Worm (Caenorhabditis elegans): ENCODE measurements around the gene F08H9.2.

The F08H9.2 gene

DNA sequence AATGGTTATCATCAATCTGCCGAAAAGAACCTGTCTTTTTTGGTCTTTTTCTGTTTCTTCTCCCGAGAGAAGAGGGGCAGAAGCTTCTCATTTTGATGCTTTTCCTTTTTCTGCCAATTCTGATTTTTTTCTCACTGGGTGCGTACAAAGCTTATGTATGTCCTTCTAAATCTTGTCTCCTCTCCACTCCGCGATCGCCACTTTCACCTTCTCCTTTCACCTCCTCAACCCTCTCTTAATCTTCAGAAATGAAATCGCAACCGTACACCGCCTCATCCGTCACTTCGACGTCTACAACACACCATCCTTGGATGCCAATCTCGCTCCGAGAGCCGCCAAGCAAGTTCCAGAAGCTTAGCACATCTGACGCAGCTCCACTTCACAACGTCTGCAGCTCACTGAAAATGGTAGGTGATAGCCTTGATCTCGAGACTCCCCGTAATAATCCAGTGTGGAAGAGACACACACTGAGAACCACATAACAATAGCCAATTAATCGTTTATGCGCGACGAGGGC lies 47.6 kb downstream of the F08H9.2 start, which contains the start of gene R02D5.1:
Gene R02D5.1, plus strand, starts transcription at position 245 of the 517 bp plus-strand sequence.
- no peak for TF ChIP-seq nhr-237 (tag; optimal IDR thresholded peaks at IDR 0.05)
- TF ChIP-seq zag-1 (tag; optimal IDR thresholded peaks at IDR 0.05): no peak
- TF ChIP-seq blmp-1 (tag; optimal IDR thresholded peaks at IDR 0.05; ENCODE audit: insufficient read depth): peak; percentile 88
- no peak for TF ChIP-seq alr-1 (tag; optimal IDR thresholded peaks at IDR 0.05)
- TF ChIP-seq F13H6.1 (tag; optimal IDR thresholded peaks at IDR 0.05): no peak

DNA sequence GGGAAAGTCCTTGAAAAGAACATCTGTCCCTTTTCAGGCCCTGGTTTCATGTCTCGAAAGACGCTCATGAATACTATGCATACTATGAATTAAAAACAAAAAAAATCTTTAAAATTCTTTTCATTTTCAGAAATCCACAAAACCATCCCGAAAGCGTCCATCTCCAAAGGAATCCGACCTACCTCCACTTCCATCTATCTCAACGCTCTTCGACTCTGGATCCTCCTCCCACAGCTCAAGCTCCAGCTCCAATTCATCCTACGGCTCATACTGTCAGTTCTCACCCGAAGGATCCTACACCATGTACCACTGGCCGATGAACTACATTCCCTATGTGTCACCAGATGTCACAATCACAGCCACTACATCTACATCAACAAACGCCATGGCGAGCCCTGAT lies 48.1 kb downstream of the F08H9.2 start:
- no peak for TF ChIP-seq nhr-6 (tag; optimal IDR thresholded peaks at IDR 0.05)
- no peak for TF ChIP-seq nhr-11 (tag; optimal IDR thresholded peaks at IDR 0.05)

All from whole organism, L2 larva.